Worm (Caenorhabditis elegans): Measurements from ENCODE around the gene fbxa-74.

Gene fbxa-74

ce11 chrIII:1698842-1699241, at the start of gene fbxa-74:
Gene fbxa-74 (minus strand): TSS chrIII:1698986.
- TF ChIP-seq ztf-23 (GFP tag; IDR thresholded peaks at IDR 0.05): no peak
- no peak for TF ChIP-seq cog-1 (tag; optimal IDR thresholded peaks at IDR 0.05)
- TF ChIP-seq flt-1 (GFP tag; IDR thresholded peaks at IDR 0.05): no peak
- no peak for TF ChIP-seq tab-1 (GFP tag; IDR thresholded peaks at IDR 0.05)
- TF ChIP-seq T22C8.4 (GFP tag; IDR thresholded peaks at IDR 0.05): no peak
- no peak for TF ChIP-seq klf-2 (GFP tag; conservative IDR thresholded peaks at IDR 0.05)
- TF ChIP-seq ref-1 (GFP tag; conservative IDR thresholded peaks at IDR 0.05): no peak
- no peak for TF ChIP-seq ztf-29 (GFP tag; IDR thresholded peaks at IDR 0.05)
- TF ChIP-seq med-1 (GFP tag; optimal IDR thresholded peaks at IDR 0.05; ENCODE audit: insufficient read depth): no peak

- TF ChIP-seq ref-1 (GFP tag; conservative IDR thresholded peaks at IDR 0.05) (no peak), tab-1 (GFP tag; IDR thresholded peaks at IDR 0.05) (no peak), flt-1 (GFP tag; IDR thresholded peaks at IDR 0.05) (no peak), ztf-29 (GFP tag; IDR thresholded peaks at IDR 0.05) (no peak), ztf-23 (GFP tag; IDR thresholded peaks at IDR 0.05) (no peak), cog-1 (tag; optimal IDR thresholded peaks at IDR 0.05) (no peak), T22C8.4 (GFP tag; IDR thresholded peaks at IDR 0.05) (no peak)
Measured at ce11 chrIII:1745450-1746127, 46.8 kb upstream of the fbxa-74 start.

- TF ChIP-seq T22C8.4 (GFP tag; IDR thresholded peaks at IDR 0.05) (no peak), med-1 (GFP tag; optimal IDR thresholded peaks at IDR 0.05; ENCODE audit: insufficient read depth) (no peak), klf-2 (GFP tag; conservative IDR thresholded peaks at IDR 0.05) (no peak), tab-1 (GFP tag; IDR thresholded peaks at IDR 0.05) (no peak), ztf-29 (GFP tag; IDR thresholded peaks at IDR 0.05) (no peak), flt-1 (GFP tag; IDR thresholded peaks at IDR 0.05) (no peak), cog-1 (tag; optimal IDR thresholded peaks at IDR 0.05) (no peak), ref-1 (GFP tag; conservative IDR thresholded peaks at IDR 0.05) (no peak)
Measured at ce11 chrIII:1744486-1744885, 45.7 kb upstream of the fbxa-74 start.

ce11 chrIII:1743488-1744020, 44.8 kb upstream of the fbxa-74 start:
- TF ChIP-seq ztf-29 (GFP tag; IDR thresholded peaks at IDR 0.05): no peak
- no peak for TF ChIP-seq tab-1 (GFP tag; IDR thresholded peaks at IDR 0.05)

DNA sequence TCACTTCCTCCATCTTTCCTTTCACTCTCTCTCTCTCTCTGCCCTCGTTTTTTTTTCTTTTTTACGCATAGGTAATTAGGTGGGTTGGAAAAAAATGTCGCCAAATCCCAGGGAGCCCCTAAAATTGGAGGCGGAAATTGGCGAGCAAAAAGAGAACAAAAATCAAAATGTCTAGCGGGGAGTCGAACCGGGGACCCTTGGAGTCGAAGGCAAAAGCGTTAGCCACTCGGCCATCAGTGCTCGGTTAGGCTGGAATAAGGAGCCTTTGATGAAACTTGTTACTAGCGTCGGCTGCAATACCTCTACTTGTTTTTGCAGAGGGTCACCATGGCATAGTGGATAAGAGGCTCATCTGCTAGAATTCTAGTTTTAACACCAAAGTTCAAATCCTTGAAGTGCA, 44.3 kb upstream of the fbxa-74 start:
- TF ChIP-seq tab-1 (GFP tag; IDR thresholded peaks at IDR 0.05): no peak
- no peak for TF ChIP-seq med-1 (GFP tag; optimal IDR thresholded peaks at IDR 0.05; ENCODE audit: insufficient read depth)
- no peak for TF ChIP-seq cog-1 (tag; optimal IDR thresholded peaks at IDR 0.05)
- TF ChIP-seq ref-1 (GFP tag; conservative IDR thresholded peaks at IDR 0.05): no peak
- no peak for TF ChIP-seq klf-2 (GFP tag; conservative IDR thresholded peaks at IDR 0.05)
- TF ChIP-seq T22C8.4 (GFP tag; IDR thresholded peaks at IDR 0.05): no peak
- no peak for TF ChIP-seq flt-1 (GFP tag; IDR thresholded peaks at IDR 0.05)
- TF ChIP-seq ztf-29 (GFP tag; IDR thresholded peaks at IDR 0.05): no peak

ce11 chrIII:1733412-1733811, 34.6 kb upstream of the fbxa-74 start:
- TF ChIP-seq klf-2 (GFP tag; conservative IDR thresholded peaks at IDR 0.05) (no peak), ztf-23 (GFP tag; IDR thresholded peaks at IDR 0.05) (no peak), tab-1 (GFP tag; IDR thresholded peaks at IDR 0.05) (no peak), T22C8.4 (GFP tag; IDR thresholded peaks at IDR 0.05) (no peak), ref-1 (GFP tag; conservative IDR thresholded peaks at IDR 0.05) (no peak), cog-1 (tag; optimal IDR thresholded peaks at IDR 0.05) (no peak)

DNA sequence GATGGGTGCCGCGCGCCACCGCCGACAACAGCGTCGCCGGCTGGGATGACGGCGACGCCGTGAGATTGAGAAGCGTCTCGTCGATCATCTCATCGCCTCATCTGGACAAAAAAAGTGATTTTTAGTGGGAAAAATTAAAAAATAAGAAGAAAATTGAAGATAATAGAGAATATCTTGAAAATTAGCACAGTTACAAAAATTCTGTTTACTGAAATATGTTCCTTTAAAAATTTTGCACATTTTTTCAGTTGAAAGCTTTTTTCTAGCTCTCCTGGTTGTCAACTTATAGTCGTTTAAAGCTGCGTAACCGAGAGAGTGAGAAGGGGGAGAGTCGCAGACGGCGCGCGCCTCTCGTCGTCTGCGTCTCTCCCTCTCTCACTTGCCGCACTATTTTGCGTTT, 34.2 kb upstream of the fbxa-74 start, which contains the start of gene ser-4:
Gene ser-4 (minus strand): TSS at position 101 of the 400 bp plus-strand sequence.
- TF ChIP-seq ref-1 (GFP tag; conservative IDR thresholded peaks at IDR 0.05) (no peak), ztf-29 (GFP tag; IDR thresholded peaks at IDR 0.05) (no peak), tab-1 (GFP tag; IDR thresholded peaks at IDR 0.05) (no peak), T22C8.4 (GFP tag; IDR thresholded peaks at IDR 0.05) (no peak), cog-1 (tag; optimal IDR thresholded peaks at IDR 0.05) (no peak), klf-2 (GFP tag; conservative IDR thresholded peaks at IDR 0.05) (no peak), ztf-23 (GFP tag; IDR thresholded peaks at IDR 0.05) (no peak), flt-1 (GFP tag; IDR thresholded peaks at IDR 0.05) (no peak), med-1 (GFP tag; optimal IDR thresholded peaks at IDR 0.05; ENCODE audit: insufficient read depth) (no peak)

ce11 chrIII:1731850-1732249, 33.1 kb upstream of the fbxa-74 start:
- TF ChIP-seq klf-2 (GFP tag; conservative IDR thresholded peaks at IDR 0.05): no peak
- no peak for TF ChIP-seq T22C8.4 (GFP tag; IDR thresholded peaks at IDR 0.05)
- TF ChIP-seq med-1 (GFP tag; optimal IDR thresholded peaks at IDR 0.05; ENCODE audit: insufficient read depth): no peak
- TF ChIP-seq tab-1 (GFP tag; IDR thresholded peaks at IDR 0.05): no peak
- no peak for TF ChIP-seq ztf-23 (GFP tag; IDR thresholded peaks at IDR 0.05)
- TF ChIP-seq cog-1 (tag; optimal IDR thresholded peaks at IDR 0.05): no peak
- no peak for TF ChIP-seq ref-1 (GFP tag; conservative IDR thresholded peaks at IDR 0.05)
- no peak for TF ChIP-seq flt-1 (GFP tag; IDR thresholded peaks at IDR 0.05)
- no peak for TF ChIP-seq ztf-29 (GFP tag; IDR thresholded peaks at IDR 0.05)

- TF ChIP-seq ztf-23 (GFP tag; IDR thresholded peaks at IDR 0.05) (no peak), T22C8.4 (GFP tag; IDR thresholded peaks at IDR 0.05) (no peak), ztf-29 (GFP tag; IDR thresholded peaks at IDR 0.05) (peak; percentile 50; the same call in 1 of the 2 replicates)
Measured at ce11 chrIII:1718800-1719199, 20.0 kb upstream of the fbxa-74 start.

ce11 chrIII:1717772-1718171, 19.0 kb upstream of the fbxa-74 start:
- TF ChIP-seq cog-1 (tag; optimal IDR thresholded peaks at IDR 0.05) (no peak), med-1 (GFP tag; optimal IDR thresholded peaks at IDR 0.05; ENCODE audit: insufficient read depth) (no peak), T22C8.4 (GFP tag; IDR thresholded peaks at IDR 0.05) (no peak), flt-1 (GFP tag; IDR thresholded peaks at IDR 0.05) (no peak), ref-1 (GFP tag; conservative IDR thresholded peaks at IDR 0.05) (no peak), tab-1 (GFP tag; IDR thresholded peaks at IDR 0.05) (no peak), ztf-23 (GFP tag; IDR thresholded peaks at IDR 0.05) (no peak), klf-2 (GFP tag; conservative IDR thresholded peaks at IDR 0.05) (no peak), ztf-29 (GFP tag; IDR thresholded peaks at IDR 0.05) (no peak)

Data from whole organism, midembryonic.